Worm (Caenorhabditis elegans) whole organism, L3 larva: Measurements from ENCODE around the gene F22F4.4.

ENCODE experiments used
- R02D3.7 ChIP-seq: fragments of 150-350 bp; optimal IDR thresholded peaks from 2 replicates; lab custom pipeline; 2014; ENCODE audit warnings: missing biosample characterization, missing genetic modification characterization
- aly-2 ChIP-seq: fragments of 150-350 bp; optimal IDR thresholded peaks from 2 replicates; lab custom pipeline; 2014; ENCODE audit warnings: missing biosample characterization, missing genetic modification characterization
- ama-1 ChIP-seq: fragments of 150-350 bp; optimal IDR thresholded peaks from 2 replicates; lab custom pipeline; 2018
- ceh-16 ChIP-seq: sonication (generic microtip); optimal IDR thresholded peaks from 2 replicates; lab custom pipeline; 2017; ENCODE audit warnings: missing biosample characterization, missing genetic modification characterization
- ceh-28 ChIP-seq: fragments of 150-350 bp; optimal IDR thresholded peaks from 2 replicates; lab custom pipeline; 2014; ENCODE audit warnings: missing biosample characterization, missing genetic modification reagents, missing genetic modification characterization
- daf-12 ChIP-seq: fragments of 150-350 bp; optimal IDR thresholded peaks from 2 replicates; lab custom pipeline; 2014; ENCODE audit warnings: missing biosample characterization, missing genetic modification reagents, missing genetic modification characterization
- egl-27 ChIP-seq: sonication (generic microtip); optimal IDR thresholded peaks from 4 replicates; lab custom pipeline; 2017; ENCODE audit warnings: missing biosample characterization, missing genetic modification reagents, missing genetic modification characterization
- egl-5 ChIP-seq: fragments of 150-350 bp; optimal IDR thresholded peaks from 2 replicates; lab custom pipeline; 2017; ENCODE audit warnings: missing biosample characterization, missing genetic modification reagents, missing genetic modification characterization, inconsistent platforms
- elt-1 ChIP-seq: fragments of 150-350 bp; optimal IDR thresholded peaks from 2 replicates; lab custom pipeline; 2014; ENCODE audit warnings: missing biosample characterization, missing genetic modification characterization
- elt-2 ChIP-seq: sonication (generic microtip); optimal IDR thresholded peaks from 2 replicates; lab custom pipeline; 2016; ENCODE audit warnings: missing genetic modification reagents, mild to moderate bottlenecking, missing genetic modification characterization, missing compliant biosample characterization
- elt-3 ChIP-seq, 3 experiments: fragments of 150-350 bp in 1 of 3; sonication (generic microtip) in 2 of 3; optimal IDR thresholded peaks; 2 replicates in 2 of 3; 4 replicates in 1 of 3; lab custom pipeline; 2014 to 2017; ENCODE audit warnings: missing biosample characterization in 3 of 3, missing genetic modification characterization in 3 of 3
- eor-1 ChIP-seq, 2 experiments: fragments of 150-350 bp; optimal IDR thresholded peaks; 2 replicates each; lab custom pipeline; 2014 to 2018; ENCODE audit warnings: missing biosample characterization in 2 of 2, missing genetic modification characterization in 2 of 2
- fkh-10 ChIP-seq: sonication (generic microtip); optimal IDR thresholded peaks from 2 replicates; lab custom pipeline; 2017; ENCODE audit warnings: missing biosample characterization, missing genetic modification reagents, missing genetic modification characterization
- fkh-2 ChIP-seq: fragments of 150-350 bp; optimal IDR thresholded peaks from 2 replicates; lab custom pipeline; 2014; ENCODE audit warnings: missing biosample characterization, missing genetic modification reagents, missing genetic modification characterization
- fos-1 ChIP-seq: fragments of 150-350 bp; optimal IDR thresholded peaks from 2 replicates; lab custom pipeline; 2014; ENCODE audit warnings: missing biosample characterization, missing genetic modification characterization
- hmg-11 ChIP-seq: sonication (generic microtip); optimal IDR thresholded peaks from 2 replicates; lab custom pipeline; 2016; ENCODE audit warnings: missing genetic modification characterization, missing compliant biosample characterization
- jun-1 ChIP-seq: fragments of 150-350 bp; optimal IDR thresholded peaks from 2 replicates; lab custom pipeline; 2014; ENCODE audit warnings: missing biosample characterization, missing genetic modification reagents, missing genetic modification characterization
- lin-15B ChIP-seq: fragments of 150-350 bp; optimal IDR thresholded peaks from 2 replicates; lab custom pipeline; 2014; ENCODE audit warnings: missing biosample characterization, missing genetic modification characterization
- lin-39 ChIP-seq: fragments of 150-350 bp; optimal IDR thresholded peaks from 2 replicates; lab custom pipeline; 2018; ENCODE audit warnings: missing biosample characterization, missing genetic modification reagents, missing genetic modification characterization
- lsy-12 ChIP-seq: sonication (generic microtip); optimal IDR thresholded peaks from 2 replicates; lab custom pipeline; 2016; ENCODE audit warnings: mild to moderate bottlenecking, missing genetic modification characterization, missing compliant biosample characterization
- mdl-1 ChIP-seq: fragments of 150-350 bp; optimal IDR thresholded peaks from 2 replicates; lab custom pipeline; 2014; ENCODE audit warnings: missing biosample characterization, missing genetic modification characterization
- mml-1 ChIP-seq: fragments of 150-350 bp; sonication (generic microtip); optimal IDR thresholded peaks from 3 replicates; lab custom pipeline; 2014; ENCODE audit warnings: missing biosample characterization, missing genetic modification characterization
- nfya-1 ChIP-seq: sonication (generic microtip); optimal IDR thresholded peaks from 2 replicates; lab custom pipeline; 2017; ENCODE audit warnings: missing genetic modification characterization, mild to moderate bottlenecking, missing compliant biosample characterization, antibody characterized with exemption, moderate library complexity; ENCODE audit not compliant: insufficient read depth
- nhr-11 ChIP-seq: fragments of 150-350 bp; optimal IDR thresholded peaks from 2 replicates; lab custom pipeline; 2014; ENCODE audit warnings: missing biosample characterization, missing genetic modification characterization
- nhr-23 ChIP-seq: fragments of 150-350 bp; optimal IDR thresholded peaks from 2 replicates; lab custom pipeline; 2014; ENCODE audit warnings: missing biosample characterization, missing genetic modification reagents, missing genetic modification characterization
- nhr-237 ChIP-seq: fragments of 150-350 bp; optimal IDR thresholded peaks from 2 replicates; lab custom pipeline; 2014; ENCODE audit warnings: missing biosample characterization, missing genetic modification characterization
- nhr-25 ChIP-seq: sonication (generic microtip); optimal IDR thresholded peaks from 2 replicates; lab custom pipeline; 2017; ENCODE audit warnings: missing biosample characterization, missing genetic modification characterization
- nhr-28 ChIP-seq: fragments of 150-350 bp; optimal IDR thresholded peaks from 2 replicates; lab custom pipeline; 2014; ENCODE audit warnings: missing biosample characterization, missing genetic modification characterization
- nhr-43 ChIP-seq: sonication (generic microtip); optimal IDR thresholded peaks from 2 replicates; lab custom pipeline; 2016; ENCODE audit warnings: mild to moderate bottlenecking, missing genetic modification characterization, missing compliant biosample characterization; ENCODE audit not compliant: poor library complexity, severe bottlenecking
- nhr-67 ChIP-seq: fragments of 150-350 bp; optimal IDR thresholded peaks from 2 replicates; lab custom pipeline; 2014; ENCODE audit warnings: missing biosample characterization, missing genetic modification characterization
- nhr-76 ChIP-seq: fragments of 150-350 bp; sonication (generic microtip); optimal IDR thresholded peaks from 5 replicates; lab custom pipeline; 2014; ENCODE audit warnings: missing biosample characterization, missing genetic modification characterization
- nhr-77 ChIP-seq: fragments of 150-350 bp; optimal IDR thresholded peaks from 2 replicates; lab custom pipeline; 2014; ENCODE audit warnings: missing biosample characterization, missing genetic modification characterization
- pha-4 ChIP-seq: fragments of 150-350 bp; optimal IDR thresholded peaks from 2 replicates; lab custom pipeline; 2014; ENCODE audit warnings: missing biosample characterization, missing genetic modification reagents, missing genetic modification characterization
- pqm-1 ChIP-seq: fragments of 150-350 bp; optimal IDR thresholded peaks from 2 replicates; lab custom pipeline; 2017; ENCODE audit warnings: missing biosample characterization, missing genetic modification characterization, inconsistent platforms
- skn-1 ChIP-seq: fragments of 150-350 bp; optimal IDR thresholded peaks from 2 replicates; lab custom pipeline; 2014; ENCODE audit warnings: missing biosample characterization, missing genetic modification characterization
- snpc-4 ChIP-seq: fragments of 150-350 bp; optimal IDR thresholded peaks from 2 replicates; lab custom pipeline; 2014; ENCODE audit warnings: missing biosample characterization, missing genetic modification characterization
- tbx-2 ChIP-seq: sonication (generic microtip); optimal IDR thresholded peaks from 2 replicates; lab custom pipeline; 2016; ENCODE audit warnings: mild to moderate bottlenecking, missing genetic modification characterization, missing compliant biosample characterization
- unc-62 ChIP-seq: fragments of 150-350 bp; sonication (generic microtip); optimal IDR thresholded peaks from 4 replicates; lab custom pipeline; 2014; ENCODE audit warnings: missing biosample characterization, missing genetic modification reagents, missing genetic modification characterization
- zag-1 ChIP-seq: fragments of 150-350 bp; optimal IDR thresholded peaks from 2 replicates; lab custom pipeline; 2014; ENCODE audit warnings: missing biosample characterization, missing genetic modification characterization
- ztf-11 ChIP-seq: fragments of 150-350 bp; optimal IDR thresholded peaks from 2 replicates; lab custom pipeline; 2014; ENCODE audit warnings: missing biosample characterization, missing genetic modification characterization

The F22F4.4 gene

DNA sequence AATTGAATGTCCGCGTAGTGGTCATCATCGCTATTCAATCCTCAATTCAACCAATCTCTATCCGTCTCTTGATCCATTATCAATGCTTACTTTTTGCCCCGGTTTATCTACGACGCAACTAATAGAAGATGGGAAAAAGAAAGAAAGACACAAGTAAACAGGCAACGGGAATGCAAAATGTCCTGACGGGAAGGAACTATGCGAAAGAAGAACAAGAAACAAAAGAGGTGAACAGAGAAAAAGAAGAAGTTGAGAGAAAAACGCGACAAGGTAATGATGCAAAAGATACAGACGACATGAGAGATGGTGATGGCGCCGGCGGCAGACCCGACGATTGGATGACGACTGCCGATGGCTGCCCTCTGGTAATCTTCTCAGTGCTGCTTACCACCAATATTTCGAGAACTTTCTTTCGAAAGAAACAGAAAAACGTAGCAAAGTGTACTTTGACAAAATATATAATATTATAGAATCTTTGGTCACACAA lies 40.7 kb upstream of the F22F4.4 start:
- TF ChIP-seq nhr-76 (tag; lab: Kevin White, UChicago) = no peak
- peak; percentile 10 for TF ChIP-seq lin-15B
- TF ChIP-seq lin-39 (tag; lab: Kevin White, UChicago) = peak; percentile 50
- TF ChIP-seq pha-4 (tag; lab: Kevin White, UChicago) = peak; percentile 92
- peak; percentile 93 for TF ChIP-seq nhr-23 (tag; lab: Kevin White, UChicago)
- TF ChIP-seq nhr-77 (tag; lab: Kevin White, UChicago) = no peak
- TF ChIP-seq nhr-25 (tag; lab: Kevin White, UChicago) = peak; percentile 86
- peak; percentile 95 for TF ChIP-seq nfya-1 (tag; lab: Kevin White, UChicago)
- peak; percentile 21 for TF ChIP-seq R02D3.7 (tag; lab: Kevin White, UChicago)
- peak; percentile 92 for TF ChIP-seq jun-1 (tag; lab: Kevin White, UChicago)
- peak; percentile 48 for TF ChIP-seq nhr-43 (tag; lab: Kevin White, UChicago)
- TF ChIP-seq hmg-11 (tag; lab: Kevin White, UChicago) = peak; percentile 58
- no peak for TF ChIP-seq ztf-11 (tag; lab: Kevin White, UChicago)
- peak; percentile 28 for TF ChIP-seq lsy-12 (tag; lab: Kevin White, UChicago)
- TF ChIP-seq elt-3 (tag; optimal IDR thresholded peaks at IDR 0.05; lab: Kevin White, UChicago) = peak in 2 of 3 experiments; percentile 14 to 55
- TF ChIP-seq egl-27 = peak; percentile 49
- TF ChIP-seq egl-5 (tag; lab: Kevin White, UChicago) = peak; percentile 67
- peak; percentile 81 for TF ChIP-seq pqm-1 (tag; lab: Kevin White, UChicago)
- peak; percentile 28 for TF ChIP-seq elt-1 (tag; lab: Kevin White, UChicago)
- peak; percentile 19 for TF ChIP-seq mdl-1 (tag; lab: Kevin White, UChicago)
- TF ChIP-seq snpc-4 (tag; lab: Kevin White, UChicago) = no peak
- TF ChIP-seq ceh-28 (tag; lab: Kevin White, UChicago) = peak; percentile 44
- no peak for TF ChIP-seq nhr-237
- TF ChIP-seq elt-2 (tag; lab: Kevin White, UChicago) = peak; percentile 92
- TF ChIP-seq tbx-2 (tag; lab: Kevin White, UChicago) = peak; percentile 21
- peak; percentile 59 for TF ChIP-seq ama-1 (lab: Kevin White, UChicago)
- TF ChIP-seq unc-62 (GFP tag; lab: Kevin White, UChicago) = peak; percentile 42
- no peak for TF ChIP-seq fkh-2 (tag; lab: Kevin White, UChicago)

DNA sequence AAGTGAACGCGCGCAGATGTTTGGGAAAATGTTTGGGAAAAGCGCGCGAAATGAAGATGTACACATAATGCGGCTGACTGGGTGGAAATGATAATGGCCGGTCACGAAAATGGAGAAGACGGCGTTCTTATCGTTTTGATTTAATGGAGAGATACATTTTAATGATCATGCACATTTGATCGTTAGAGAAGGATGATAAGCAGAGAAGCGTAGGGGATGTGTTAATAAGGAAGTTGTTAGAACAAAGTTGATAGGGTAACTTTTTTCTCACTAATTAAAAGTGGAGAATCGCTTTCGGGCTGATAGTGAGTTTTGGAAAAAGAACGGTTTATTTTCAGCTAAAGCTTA lies 39.7 kb upstream of the F22F4.4 start:
- TF ChIP-seq jun-1 (tag; lab: Kevin White, UChicago) (no peak), nhr-237 (no peak), nhr-28 (no peak), zag-1 (tag; lab: Kevin White, UChicago) (no peak), daf-12 (no peak), nhr-67 (tag; lab: Kevin White, UChicago) (no peak), ceh-16 (tag; lab: Kevin White, UChicago) (no peak), R02D3.7 (tag; lab: Kevin White, UChicago) (no peak), eor-1 (tag; optimal IDR thresholded peaks at IDR 0.05; lab: Kevin White, UChicago) (no peak), nhr-76 (tag; lab: Kevin White, UChicago) (no peak), elt-2 (tag; lab: Kevin White, UChicago) (peak; percentile 68), elt-3 (tag; optimal IDR thresholded peaks at IDR 0.05; lab: Kevin White, UChicago) (no peak), egl-5 (tag; lab: Kevin White, UChicago) (no peak), ceh-28 (tag; lab: Kevin White, UChicago) (peak; percentile 32), nhr-11 (tag; lab: Kevin White, UChicago) (no peak), fkh-10 (GFP tag; lab: Kevin White, UChicago) (no peak), aly-2 (no peak)

DNA sequence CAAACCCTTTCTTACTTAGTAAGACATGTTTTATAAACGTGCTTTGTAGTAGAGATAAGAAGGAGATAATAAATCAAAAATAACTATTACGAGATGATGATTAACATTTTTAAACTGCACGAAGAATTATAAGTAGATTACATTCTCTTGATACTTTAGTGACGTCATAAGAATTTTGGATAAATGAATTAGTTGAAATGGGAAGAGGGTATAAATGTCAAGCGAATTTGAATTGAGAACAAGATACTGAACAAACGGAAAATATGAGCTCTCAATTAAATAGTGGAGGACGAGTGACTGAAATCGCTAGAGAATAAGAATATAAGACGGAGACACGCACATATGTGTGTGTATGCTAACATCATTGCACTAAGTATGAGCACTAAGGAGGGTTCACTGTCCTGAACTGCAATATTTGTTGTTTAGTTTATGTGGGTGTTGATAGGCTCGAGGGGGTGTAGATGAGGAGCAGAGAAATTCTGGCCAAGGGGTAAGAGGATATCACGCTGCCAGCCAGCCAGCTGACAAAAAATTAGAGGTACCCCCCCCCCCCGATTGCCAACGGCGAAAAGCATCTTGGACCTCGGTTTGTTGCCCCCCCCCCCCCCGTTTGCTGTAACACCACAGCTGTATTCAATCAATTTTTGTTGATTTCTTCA lies 39.2 kb upstream of the F22F4.4 start:
- TF ChIP-seq nhr-67 (tag; lab: Kevin White, UChicago) = no peak
- TF ChIP-seq fos-1 (tag; lab: Kevin White, UChicago) = no peak
- no peak for TF ChIP-seq fkh-10 (GFP tag; lab: Kevin White, UChicago)
- TF ChIP-seq nhr-77 (tag; lab: Kevin White, UChicago) = no peak
- no peak for TF ChIP-seq fkh-2 (tag; lab: Kevin White, UChicago)
- no peak for TF ChIP-seq ceh-28 (tag; lab: Kevin White, UChicago)
- TF ChIP-seq lsy-12 (tag; lab: Kevin White, UChicago) = peak; percentile 31
- TF ChIP-seq unc-62 (GFP tag; lab: Kevin White, UChicago) = no peak
- TF ChIP-seq nhr-25 (tag; lab: Kevin White, UChicago) = no peak
- TF ChIP-seq mml-1 (tag; lab: Kevin White, UChicago) = no peak
- TF ChIP-seq elt-3 (tag; optimal IDR thresholded peaks at IDR 0.05; lab: Kevin White, UChicago) = no peak
- TF ChIP-seq nhr-237 = no peak
- peak; percentile 10 for TF ChIP-seq ama-1 (lab: Kevin White, UChicago)
- no peak for TF ChIP-seq nhr-43 (tag; lab: Kevin White, UChicago)
- TF ChIP-seq jun-1 (tag; lab: Kevin White, UChicago) = no peak
- TF ChIP-seq ceh-16 (tag; lab: Kevin White, UChicago) = no peak
- TF ChIP-seq skn-1 (tag; lab: Kevin White, UChicago) = no peak
- no peak for TF ChIP-seq egl-5 (tag; lab: Kevin White, UChicago)
